Fruit fly (Drosophila melanogaster) whole organism, pupa: ENCODE results near the gene Fpgs1.

Source experiments
- CG10348 ChIP-seq: fragments of 200-800 bp; sonication (Bioruptor generic); IDR thresholded peaks from 2 replicates; pipeline ENCODE4 v1.3.6; 2022; ENCODE audit warnings: missing biosample characterization, missing genetic modification characterization
- CG13204 ChIP-seq: fragments of 200-800 bp; sonication (Bioruptor generic); optimal IDR thresholded peaks from 2 replicates; lab custom pipeline; 2018; ENCODE audit warnings: missing biosample characterization, mild to moderate bottlenecking, missing genetic modification characterization, moderate library complexity
- CG14655 ChIP-seq: fragments of 200-800 bp; sonication (Bioruptor generic); optimal IDR thresholded peaks from 3 replicates; lab custom pipeline; 2017; ENCODE audit warnings: mild to moderate bottlenecking, missing biosample characterization, missing genetic modification reagents, missing genetic modification characterization
- CG17806 ChIP-seq: fragments of 200-800 bp; sonication (Bioruptor generic); optimal IDR thresholded peaks from 2 replicates; lab custom pipeline; 2018; ENCODE audit warnings: missing biosample characterization, mild to moderate bottlenecking, missing genetic modification characterization, moderate library complexity
- CG4496 ChIP-seq: fragments of 200-800 bp; sonication (Bioruptor generic); IDR thresholded peaks from 3 replicates; pipeline ENCODE4 v1.3.6; 2022; ENCODE audit warnings: missing biosample characterization, missing genetic modification characterization
- CG9948 ChIP-seq: fragments of 200-800 bp; sonication (Bioruptor generic); optimal IDR thresholded peaks from 2 replicates; lab custom pipeline; 2018; ENCODE audit warnings: missing biosample characterization, mild to moderate bottlenecking, missing genetic modification characterization, moderate library complexity
- D1 ChIP-seq: fragments of 200-800 bp; sonication (Bioruptor generic); optimal IDR thresholded peaks from 2 replicates; lab custom pipeline; 2018; ENCODE audit warnings: missing biosample characterization, mild to moderate bottlenecking, missing genetic modification characterization, moderate library complexity
- EcR ChIP-seq: fragments of 200-800 bp; sonication (Bioruptor generic); optimal IDR thresholded peaks from 3 replicates; lab custom pipeline; 2019; ENCODE audit warnings: missing biosample characterization, missing genetic modification characterization, mild to moderate bottlenecking, moderate library complexity, missing genetic modification reagents
- Ets98B ChIP-seq: fragments of 200-800 bp; sonication (Bioruptor generic); IDR thresholded peaks from 2 replicates; pipeline ENCODE4 v1.3.6; 2022; ENCODE audit warnings: missing biosample characterization, missing genetic modification characterization
- Pif1A ChIP-seq: fragments of 200-800 bp; sonication (Bioruptor generic); optimal IDR thresholded peaks from 3 replicates; lab custom pipeline; 2016; ENCODE audit warnings: missing biosample characterization, missing genetic modification characterization
- Pif1B ChIP-seq: fragments of 200-800 bp; sonication (Bioruptor generic); optimal IDR thresholded peaks from 3 replicates; lab custom pipeline; 2016; ENCODE audit warnings: missing biosample characterization, missing genetic modification characterization
- fd96Ca ChIP-seq: fragments of 200-800 bp; sonication (Bioruptor generic); IDR thresholded peaks from 3 replicates; pipeline ENCODE4 v1.3.6; 2022; ENCODE audit warnings: missing biosample characterization, missing genetic modification characterization
- rn ChIP-seq: fragments of 200-800 bp; sonication (Bioruptor generic); IDR thresholded peaks from 2 replicates; pipeline ENCODE4 v1.3.6; 2022; ENCODE audit warnings: missing biosample characterization, missing genetic modification characterization

DNA sequence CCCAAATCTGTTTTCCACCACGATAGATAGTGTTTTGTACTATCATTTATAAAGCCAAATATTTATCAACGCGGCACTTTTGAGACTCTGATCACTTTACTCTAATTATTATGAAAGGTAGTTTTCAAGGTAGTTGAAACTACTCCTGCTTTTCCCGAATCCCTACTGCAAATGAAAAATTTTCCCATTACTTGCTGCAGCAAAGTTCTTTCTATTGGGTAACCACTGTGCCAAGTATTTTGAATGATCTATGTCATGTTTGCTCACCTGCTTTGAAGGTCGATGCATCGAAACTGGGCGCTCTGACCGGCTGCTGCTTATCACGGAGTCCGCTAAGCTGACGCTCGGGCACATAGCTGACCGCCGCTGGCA lies 30.4 kb upstream of the Fpgs1 start:
- no peak for TF ChIP-seq CG17806
- TF ChIP-seq rn, result no peak
- TF ChIP-seq Ets98B (GFP tag; lab: Robert Waterston, UW), result no peak
- no peak for TF ChIP-seq CG4496
- no peak for TF ChIP-seq fd96Ca (GFP tag; lab: Robert Waterston, UW)
- no peak for TF ChIP-seq CG14655 (GFP tag; lab: Kevin White, UChicago)
- no peak for TF ChIP-seq EcR
- TF ChIP-seq Pif1B (GFP tag; lab: Kevin White, UChicago), result no peak
- no peak for TF ChIP-seq CG13204 (GFP tag; lab: Kevin White, UChicago)
- no peak for TF ChIP-seq CG9948 (tag; lab: Kevin White, UChicago)
- TF ChIP-seq Pif1A (GFP tag; lab: Kevin White, UChicago), result no peak
- no peak for TF ChIP-seq CG10348 (GFP tag; lab: Robert Waterston, UW)
- no peak for TF ChIP-seq D1 (tag; lab: Kevin White, UChicago)
